Worm (Caenorhabditis elegans) whole organism, L1 larva: Measurements from ENCODE around the gene famh-136.
"Not testable (repeated sequence)": the region's sequence is repeated elsewhere in the genome, so short reads cannot be mapped to it uniquely, and the experiment has no call there.

Experiments used
- C04F5.9 ChIP-seq: sonication (generic microtip); optimal IDR thresholded peaks from 2 replicates; lab custom pipeline; 2016; ENCODE audit warnings: missing genetic modification characterization, missing compliant biosample characterization
- aha-1 ChIP-seq: fragments of 150-350 bp; optimal IDR thresholded peaks from 2 replicates; lab custom pipeline; 2014; ENCODE audit warnings: missing biosample characterization, missing genetic modification characterization
- ama-1 ChIP-seq: fragments of 150-350 bp; optimal IDR thresholded peaks from 2 replicates; lab custom pipeline; 2014
- fos-1 ChIP-seq: fragments of 150-350 bp; optimal IDR thresholded peaks from 2 replicates; lab custom pipeline; 2014; ENCODE audit warnings: missing biosample characterization, missing genetic modification characterization
- irx-1 ChIP-seq: sonication (generic microtip); optimal IDR thresholded peaks from 2 replicates; lab custom pipeline; 2016; ENCODE audit warnings: missing genetic modification characterization, missing compliant biosample characterization
- lin-15B ChIP-seq: fragments of 150-350 bp; sonication (generic microtip); optimal IDR thresholded peaks from 3 replicates; lab custom pipeline; 2014; ENCODE audit warnings: missing biosample characterization, missing genetic modification characterization
- lsy-2 ChIP-seq, 2 experiments: fragments of 150-350 bp; optimal IDR thresholded peaks; 2 replicates each; lab custom pipeline; 2014; ENCODE audit warnings: missing biosample characterization in 2 of 2, missing genetic modification characterization in 2 of 2
- mdl-1 ChIP-seq, 2 experiments: fragments of 150-350 bp; optimal IDR thresholded peaks; 2 replicates each; lab custom pipeline; 2014 to 2017; ENCODE audit warnings: missing biosample characterization in 2 of 2, missing genetic modification characterization in 2 of 2, inconsistent platforms in 1 of 2
- nhr-28 ChIP-seq: fragments of 150-350 bp; optimal IDR thresholded peaks from 2 replicates; lab custom pipeline; 2014; ENCODE audit warnings: missing biosample characterization, missing genetic modification characterization
- nhr-77 ChIP-seq: fragments of 150-350 bp; optimal IDR thresholded peaks from 2 replicates; lab custom pipeline; 2014; ENCODE audit warnings: missing biosample characterization, missing genetic modification characterization
- nhr-85 ChIP-seq: sonication (generic microtip); peaks from one replicate; lab custom pipeline; 2016; ENCODE audit warnings: missing genetic modification characterization, inconsistent platforms, missing compliant biosample characterization
- snpc-4 ChIP-seq: fragments of 150-350 bp; optimal IDR thresholded peaks from 2 replicates; lab custom pipeline; 2014; ENCODE audit warnings: missing biosample characterization, missing genetic modification characterization
- sptf-1 ChIP-seq: fragments of 150-350 bp; optimal IDR thresholded peaks from 2 replicates; lab custom pipeline; 2014; ENCODE audit warnings: missing biosample characterization, missing genetic modification characterization

- not testable (repeated sequence) for TF ChIP-seq mdl-1 (tag; optimal IDR thresholded peaks at IDR 0.05; lab: Kevin White, UChicago); nhr-28 (tag; lab: Kevin White, UChicago); irx-1 (tag; lab: Kevin White, UChicago); snpc-4 (tag; lab: Kevin White, UChicago); ama-1 (lab: Kevin White, UChicago); fos-1 (tag; lab: Kevin White, UChicago); aha-1 (tag; lab: Kevin White, UChicago); nhr-77 (tag; lab: Kevin White, UChicago); sptf-1; lsy-2 (tag; optimal IDR thresholded peaks at IDR 0.05; lab: Kevin White, UChicago); lin-15B (tag; lab: Kevin White, UChicago)
- TF ChIP-seq C04F5.9 (tag; lab: Kevin White, UChicago) (peak; percentile 48), nhr-85 (tag; lab: Kevin White, UChicago) (peak; percentile 37)
These were observed 13.5 kb downstream of the famh-136 start for ce11 chrIII:8901078-8901477.
